Fruit fly (Drosophila melanogaster): ENCODE data around the gene RpL3.

The RpL3 gene

DNA sequence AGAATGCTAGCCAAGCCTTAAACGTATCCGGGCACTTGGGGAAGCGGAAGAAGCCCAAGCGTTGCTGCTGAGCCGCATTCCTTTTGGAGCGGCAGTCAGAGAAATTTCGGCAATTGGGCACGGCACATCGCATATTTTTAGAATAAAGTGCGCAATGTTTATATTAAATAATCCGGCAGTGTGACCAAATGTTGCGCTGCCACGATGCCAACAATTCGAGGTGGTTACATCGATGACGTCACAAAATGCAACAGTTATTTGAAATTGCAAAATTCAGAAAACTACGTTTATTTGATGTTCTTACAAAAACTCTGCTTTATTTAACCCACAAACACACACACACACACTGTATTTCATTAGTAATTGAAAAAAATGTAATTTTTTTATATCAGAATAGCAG lies 1.8 kb upstream of the RpL3 start, which contains the start of gene CG6689 (continued):
- TF ChIP-seq lmd (GFP tag; IDR thresholded peaks at IDR 0.05) (no peak), CG31388 (GFP tag; optimal IDR thresholded peaks at IDR 0.05) (no peak), cg (GFP tag; optimal IDR thresholded peaks at IDR 0.05) (no peak), Hmr (GFP tag; optimal IDR thresholded peaks at IDR 0.05) (peak; percentile 31), Dll (GFP tag; IDR thresholded peaks at IDR 0.05; ENCODE audit: partially characterized antibody) (no peak), CG32532 (GFP tag; IDR thresholded peaks at IDR 0.05) (no peak), NK7.1 (GFP tag; optimal IDR thresholded peaks at IDR 0.05) (no peak), CG8924 (tag; optimal IDR thresholded peaks at IDR 0.05) (peak; percentile 21), CG9437 (GFP tag; optimal IDR thresholded peaks at IDR 0.05) (no peak), CG9797 (GFP tag; optimal IDR thresholded peaks at IDR 0.05) (peak; percentile 88), kay (GFP tag; optimal IDR thresholded peaks at IDR 0.05) (no peak), dysf (GFP tag; IDR thresholded peaks at IDR 0.05) (no peak), CG12942 (GFP tag; optimal IDR thresholded peaks at IDR 0.05) (no peak), Sin3A (optimal IDR thresholded peaks at IDR 0.05) (peak; percentile 42), zfh1 (GFP tag; IDR thresholded peaks at IDR 0.05) (no peak), CG13894 (tag; optimal IDR thresholded peaks at IDR 0.05) (no peak), eyg (GFP tag; optimal IDR thresholded peaks at IDR 0.05) (no peak), CG16863 (GFP tag; optimal IDR thresholded peaks at IDR 0.05) (no peak), Eip74EF (GFP tag; optimal IDR thresholded peaks at IDR 0.05) (no peak), nerfin-2 (GFP tag; IDR thresholded peaks at IDR 0.05; ENCODE audit: partially characterized antibody) (no peak), psq (GFP tag; optimal IDR thresholded peaks at IDR 0.05) (no peak), dmrt99B (tag; optimal IDR thresholded peaks at IDR 0.05) (no peak), otp (GFP tag; IDR thresholded peaks at IDR 0.05) (no peak), bowl (GFP tag; IDR thresholded peaks at IDR 0.05) (no peak), gcm2 (GFP tag; optimal IDR thresholded peaks at IDR 0.05) (no peak), repo (GFP tag; optimal IDR thresholded peaks at IDR 0.05) (no peak), aop (GFP tag; IDR thresholded peaks at IDR 0.05) (no peak), ase (GFP tag; IDR thresholded peaks at IDR 0.05) (no peak), CG8281 (tag; optimal IDR thresholded peaks at IDR 0.05) (no peak), CrebB (tag; optimal IDR thresholded peaks at IDR 0.05) (peak; percentile 8), slbo (GFP tag; IDR thresholded peaks at IDR 0.05) (no peak; the same call in 1 of the 2 replicates), CG1792 (GFP tag; optimal IDR thresholded peaks at IDR 0.05) (no peak), CG15011 (GFP tag; optimal IDR thresholded peaks at IDR 0.05) (no peak), CG1647 (GFP tag; optimal IDR thresholded peaks at IDR 0.05) (no peak), Vsx1 (GFP tag; optimal IDR thresholded peaks at IDR 0.05) (no peak), CG2889 (GFP tag; IDR thresholded peaks at IDR 0.05) (no peak), Fer1 (GFP tag; optimal IDR thresholded peaks at IDR 0.05) (no peak), HLH4C (GFP tag; IDR thresholded peaks at IDR 0.05; ENCODE audit: partially characterized antibody) (0 out of 3 replicates have a peak, but pooled peaks have one; percentile 15), sqz (GFP tag; optimal IDR thresholded peaks at IDR 0.05) (no peak), CG11398 (GFP tag; optimal IDR thresholded peaks at IDR 0.05) (no peak), CG14441 (GFP tag; IDR thresholded peaks at IDR 0.05) (no peak), CG11695 (GFP tag; IDR thresholded peaks at IDR 0.05) (no peak), TFAM (GFP tag; optimal IDR thresholded peaks at IDR 0.05) (no peak), corto (GFP tag; optimal IDR thresholded peaks at IDR 0.05) (no peak), zfh2 (GFP tag; optimal IDR thresholded peaks at IDR 0.05) (peak; percentile 10), ATbp (GFP tag; optimal IDR thresholded peaks at IDR 0.05) (no peak), lab (GFP tag; optimal IDR thresholded peaks at IDR 0.05) (no peak), oc (tag; optimal IDR thresholded peaks at IDR 0.05) (peak; percentile 63), NFAT (GFP tag; IDR thresholded peaks at IDR 0.05) (no peak), trh (GFP tag; optimal IDR thresholded peaks at IDR 0.05) (no peak), cas (GFP tag; IDR thresholded peaks at IDR 0.05) (no peak), da (GFP tag; optimal IDR thresholded peaks at IDR 0.05) (no peak), pho (GFP tag; optimal IDR thresholded peaks at IDR 0.05) (no peak)
